Worm (Caenorhabditis elegans): Measurements from ENCODE around the gene Y111B2A.21.

Gene Y111B2A.21

DNA sequence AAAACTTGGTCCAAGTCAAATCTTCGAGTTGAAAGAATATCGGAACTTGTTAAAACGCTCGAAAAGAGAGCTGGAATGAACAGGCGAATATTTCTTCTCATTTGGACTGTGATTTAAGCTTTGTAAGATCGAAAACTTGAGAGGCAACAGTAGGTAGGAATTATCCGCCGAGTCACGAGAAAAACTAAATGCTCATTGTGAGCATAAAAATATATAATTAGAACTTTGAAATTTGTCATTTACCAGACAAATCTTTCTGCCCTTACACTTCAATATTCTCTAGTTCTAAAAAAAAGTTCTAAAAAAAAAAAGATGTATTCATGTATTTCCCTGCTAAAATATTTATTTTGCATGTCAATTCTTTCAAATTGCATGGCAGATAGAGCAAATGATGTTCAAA, 18.0 kb downstream of the Y111B2A.21 start, which contains the start of the genes irld-19 and irld-61:
Gene irld-19, minus strand, starts transcription at position 101 of the 400 bp plus-strand sequence.
Gene irld-61, plus strand, starts transcription at position 313 of the 400 bp plus-strand sequence.
- TF ChIP-seq F13C5.2 (tag; optimal IDR thresholded peaks at IDR 0.05), result no peak
- no peak for TF ChIP-seq sea-1 (GFP tag; conservative IDR thresholded peaks at IDR 0.05)
- no peak for TF ChIP-seq hmg-4 (GFP tag; optimal IDR thresholded peaks at IDR 0.05)
- no peak for TF ChIP-seq tra-4 (tag; optimal IDR thresholded peaks at IDR 0.05)
- TF ChIP-seq pes-1 (GFP tag; IDR thresholded peaks at IDR 0.05), result no peak
- TF ChIP-seq hmbx-1 (tag; optimal IDR thresholded peaks at IDR 0.05), result no peak
- no peak for TF ChIP-seq ceh-13 (GFP tag; optimal IDR thresholded peaks at IDR 0.05)
- TF ChIP-seq tbx-11 (GFP tag; IDR thresholded peaks at IDR 0.05), result no peak
- TF ChIP-seq flt-1 (GFP tag; IDR thresholded peaks at IDR 0.05), result no peak
- TF ChIP-seq scrt-1 (GFP tag; IDR thresholded peaks at IDR 0.05), result no peak
- no peak for TF ChIP-seq B0310.2 (tag; optimal IDR thresholded peaks at IDR 0.05)
- TF ChIP-seq hnd-1 (tag; optimal IDR thresholded peaks at IDR 0.05), result no peak
- no peak for TF ChIP-seq aly-1 (tag; optimal IDR thresholded peaks at IDR 0.05)

DNA sequence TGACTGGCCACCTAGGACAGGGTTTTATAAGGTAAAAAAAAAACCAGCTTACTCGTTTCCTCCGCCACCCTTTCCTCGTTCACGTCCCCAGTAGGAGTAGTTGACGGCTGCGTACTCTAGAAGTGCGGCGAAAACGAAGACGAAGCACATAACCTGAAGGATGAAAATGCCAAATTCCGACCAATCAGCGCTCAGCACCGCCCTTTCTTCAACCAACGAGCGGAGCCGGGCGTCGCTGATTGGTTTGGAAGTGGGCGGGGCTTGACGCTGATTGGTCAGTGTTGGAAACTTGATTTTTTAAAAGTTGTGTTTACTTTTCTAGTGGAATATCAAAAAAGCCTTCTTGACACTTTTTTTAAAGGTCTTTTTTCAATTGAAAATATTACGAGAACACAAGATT, 27.5 kb downstream of the Y111B2A.21 start:
- TF ChIP-seq ceh-13 (GFP tag; optimal IDR thresholded peaks at IDR 0.05) (no peak), tbx-37 (GFP tag; conservative IDR thresholded peaks at IDR 0.05) (no peak), pes-1 (GFP tag; IDR thresholded peaks at IDR 0.05) (no peak), F13C5.2 (tag; optimal IDR thresholded peaks at IDR 0.05) (no peak), tbx-11 (GFP tag; IDR thresholded peaks at IDR 0.05) (no peak), hmbx-1 (tag; optimal IDR thresholded peaks at IDR 0.05) (no peak), tra-4 (tag; optimal IDR thresholded peaks at IDR 0.05) (no peak), ceh-36 (tag; optimal IDR thresholded peaks at IDR 0.05) (no peak), ama-1 (optimal IDR thresholded peaks at IDR 0.05) (no peak)

DNA sequence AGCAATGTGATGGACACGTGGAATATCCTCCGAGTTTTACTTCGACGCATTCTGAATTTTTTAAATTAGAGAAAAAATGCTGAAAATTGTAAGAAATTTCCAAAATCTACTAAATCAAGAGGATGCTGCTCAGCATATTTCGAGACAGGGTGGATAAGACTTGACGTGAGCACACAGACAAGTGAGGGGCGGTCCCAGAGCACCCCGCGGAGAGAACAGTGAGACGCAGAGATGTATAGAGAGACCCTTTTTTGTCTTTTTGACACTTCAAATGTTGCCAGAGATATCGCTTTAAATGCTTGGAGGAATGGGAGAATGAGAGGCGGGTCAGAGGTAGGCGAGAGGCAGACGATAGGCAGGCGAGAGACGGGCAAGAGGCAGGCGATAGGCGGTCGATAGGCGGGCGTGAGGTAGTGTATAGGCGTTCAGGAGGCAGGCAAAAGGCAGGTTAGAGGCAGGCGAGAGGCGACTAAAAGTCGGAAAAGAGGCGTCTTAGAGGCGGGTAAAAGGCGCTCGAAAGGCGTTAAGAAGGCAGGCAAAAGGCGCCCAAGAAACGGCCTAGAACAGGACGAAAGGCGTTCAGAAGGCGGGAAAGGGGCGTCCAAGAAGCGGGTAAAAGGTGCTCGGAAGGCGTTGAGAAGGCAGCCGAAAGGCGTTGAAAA, 33.6 kb downstream of the Y111B2A.21 start, which contains the start of gene gab-1:
Gene gab-1, minus strand, starts transcription at position 51 of the 662 bp plus-strand sequence.
- TF ChIP-seq scrt-1 (GFP tag; IDR thresholded peaks at IDR 0.05) (no peak), tbx-11 (GFP tag; IDR thresholded peaks at IDR 0.05) (no peak), pes-1 (GFP tag; IDR thresholded peaks at IDR 0.05) (no peak), hnd-1 (tag; optimal IDR thresholded peaks at IDR 0.05) (no peak), tra-4 (tag; optimal IDR thresholded peaks at IDR 0.05) (no peak), hmbx-1 (tag; optimal IDR thresholded peaks at IDR 0.05) (no peak), hmg-4 (GFP tag; optimal IDR thresholded peaks at IDR 0.05) (no peak), B0310.2 (tag; optimal IDR thresholded peaks at IDR 0.05) (no peak), F13C5.2 (tag; optimal IDR thresholded peaks at IDR 0.05) (no peak), ama-1 (optimal IDR thresholded peaks at IDR 0.05) (no peak), ceh-36 (tag; optimal IDR thresholded peaks at IDR 0.05) (no peak), aly-1 (tag; optimal IDR thresholded peaks at IDR 0.05) (no peak), sea-1 (GFP tag; conservative IDR thresholded peaks at IDR 0.05) (no peak), ets-7 (tag; optimal IDR thresholded peaks at IDR 0.05) (no peak), tbx-37 (GFP tag; conservative IDR thresholded peaks at IDR 0.05) (no peak), flt-1 (GFP tag; IDR thresholded peaks at IDR 0.05) (no peak)

DNA sequence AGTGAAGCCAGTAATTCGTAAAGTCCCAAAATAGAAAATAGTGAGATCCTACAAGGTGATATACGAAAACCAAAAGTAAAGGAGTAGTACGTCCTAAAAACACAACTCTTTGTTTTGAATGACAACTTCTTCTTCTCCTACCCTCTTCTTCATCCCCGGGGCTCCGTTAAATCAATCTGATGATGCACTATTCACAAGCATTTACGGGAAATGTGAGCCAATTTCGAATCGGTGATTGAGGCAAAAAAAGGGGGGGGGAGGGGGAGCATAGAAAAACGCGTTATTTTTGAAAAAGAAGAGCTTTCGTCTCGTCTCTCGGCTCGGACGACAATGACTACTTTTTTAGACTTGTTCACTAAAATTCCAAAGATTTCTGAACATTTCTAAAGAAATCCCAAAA, 37.7 kb downstream of the Y111B2A.21 start:
- TF ChIP-seq F13C5.2 (tag; optimal IDR thresholded peaks at IDR 0.05), result no peak
- no peak for TF ChIP-seq tra-4 (tag; optimal IDR thresholded peaks at IDR 0.05)
- TF ChIP-seq hmbx-1 (tag; optimal IDR thresholded peaks at IDR 0.05), result no peak

DNA sequence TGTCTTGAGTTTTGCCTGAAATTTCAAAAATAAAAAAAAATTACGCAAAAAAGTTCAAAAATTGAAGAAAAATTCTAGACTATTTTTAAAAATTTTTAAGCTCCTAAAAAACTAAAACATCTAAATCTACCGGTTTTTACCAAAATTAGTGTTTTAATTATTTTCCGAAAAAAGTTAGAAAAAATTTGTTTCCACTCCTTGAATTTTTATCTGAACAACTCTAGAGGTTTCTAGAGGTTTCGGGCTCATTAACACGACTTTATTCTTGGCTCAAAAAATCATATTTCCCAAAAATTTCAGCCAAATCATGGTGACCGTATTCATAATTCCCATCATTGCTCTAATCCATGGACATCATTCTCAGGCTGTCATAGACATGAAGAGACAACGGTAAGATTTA, 38.6 kb downstream of the Y111B2A.21 start, which contains the start of gene lgc-37:
Gene lgc-37, plus strand, starts transcription at position 301 of the 400 bp plus-strand sequence.
- TF ChIP-seq sea-1 (GFP tag; conservative IDR thresholded peaks at IDR 0.05) (no peak), aly-1 (tag; optimal IDR thresholded peaks at IDR 0.05) (no peak), hnd-1 (tag; optimal IDR thresholded peaks at IDR 0.05) (no peak), tra-4 (tag; optimal IDR thresholded peaks at IDR 0.05) (no peak), hmg-4 (GFP tag; optimal IDR thresholded peaks at IDR 0.05) (no peak), B0310.2 (tag; optimal IDR thresholded peaks at IDR 0.05) (no peak), hmbx-1 (tag; optimal IDR thresholded peaks at IDR 0.05) (no peak), ceh-36 (tag; optimal IDR thresholded peaks at IDR 0.05) (no peak)

DNA sequence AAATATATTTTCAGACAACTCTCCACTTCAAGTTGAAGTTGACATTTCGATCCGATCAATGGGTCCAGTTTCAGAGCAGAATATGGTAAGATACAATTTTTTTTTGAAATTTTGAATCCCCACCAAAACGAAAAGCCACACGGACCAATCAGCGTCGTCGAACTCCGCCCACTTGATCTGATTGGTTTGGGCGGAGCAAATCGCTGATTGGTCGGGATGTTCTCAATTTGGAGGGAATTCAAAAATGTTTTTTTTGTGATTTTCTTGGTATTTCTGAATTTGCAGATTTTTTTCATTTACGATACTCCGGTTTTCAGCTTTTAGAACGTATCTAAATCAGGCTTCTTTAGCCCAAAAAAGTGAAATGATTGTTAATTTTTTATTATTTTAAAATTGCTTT, 39.2 kb downstream of the Y111B2A.21 start:
- TF ChIP-seq pes-1 (GFP tag; IDR thresholded peaks at IDR 0.05) (no peak), ceh-36 (tag; optimal IDR thresholded peaks at IDR 0.05) (no peak), B0310.2 (tag; optimal IDR thresholded peaks at IDR 0.05) (no peak), ceh-13 (GFP tag; optimal IDR thresholded peaks at IDR 0.05) (no peak), hmg-4 (GFP tag; optimal IDR thresholded peaks at IDR 0.05) (no peak), tbx-11 (GFP tag; IDR thresholded peaks at IDR 0.05) (no peak), ets-7 (tag; optimal IDR thresholded peaks at IDR 0.05) (no peak), aly-1 (tag; optimal IDR thresholded peaks at IDR 0.05) (no peak), hmbx-1 (tag; optimal IDR thresholded peaks at IDR 0.05) (no peak)

DNA sequence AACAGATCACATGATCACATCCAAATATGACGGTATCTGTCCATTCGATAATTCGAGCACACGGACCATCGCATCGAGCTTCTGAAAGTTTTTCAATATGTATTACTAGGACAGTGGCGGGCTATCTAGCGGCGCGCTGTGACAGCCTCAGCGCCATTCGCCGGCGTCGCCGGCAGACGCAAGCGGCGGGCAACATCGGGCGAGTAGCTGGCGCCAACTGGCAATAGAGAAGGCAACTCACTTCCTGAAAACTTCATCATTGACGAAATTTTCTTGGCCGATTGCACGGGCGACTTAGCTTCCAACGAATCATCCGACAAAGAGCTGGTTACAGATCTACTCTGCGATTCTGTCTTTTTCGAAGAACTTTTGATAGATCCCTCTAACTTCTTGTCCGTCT, 42.0 kb downstream of the Y111B2A.21 start:
- TF ChIP-seq tbx-37 (GFP tag; conservative IDR thresholded peaks at IDR 0.05) (no peak), sea-1 (GFP tag; conservative IDR thresholded peaks at IDR 0.05) (no peak), ets-7 (tag; optimal IDR thresholded peaks at IDR 0.05) (no peak), B0310.2 (tag; optimal IDR thresholded peaks at IDR 0.05) (no peak), tbx-11 (GFP tag; IDR thresholded peaks at IDR 0.05) (no peak), ama-1 (optimal IDR thresholded peaks at IDR 0.05) (no peak), hnd-1 (tag; optimal IDR thresholded peaks at IDR 0.05) (no peak), F13C5.2 (tag; optimal IDR thresholded peaks at IDR 0.05) (no peak), tra-4 (tag; optimal IDR thresholded peaks at IDR 0.05) (no peak), flt-1 (GFP tag; IDR thresholded peaks at IDR 0.05) (no peak), ceh-36 (tag; optimal IDR thresholded peaks at IDR 0.05) (no peak), hmbx-1 (tag; optimal IDR thresholded peaks at IDR 0.05) (no peak), ceh-13 (GFP tag; optimal IDR thresholded peaks at IDR 0.05) (no peak), hmg-4 (GFP tag; optimal IDR thresholded peaks at IDR 0.05) (no peak), pes-1 (GFP tag; IDR thresholded peaks at IDR 0.05) (no peak), scrt-1 (GFP tag; IDR thresholded peaks at IDR 0.05) (no peak)

Data from whole organism, early embryonic.